Comparison of ENCODE assay signal across 3 worm cellular contexts in genomic region chrII:11236274-11236673, ce11.
A peak's percentile ranks its signal among the peaks of the same experiment; 100 is the strongest.
TF ChIP-seq lines count a peak whose summit lies in the region.

cchl-1 (minus strand) TSS chrII:11236387.

TF ChIP-seq in whole organism, L1 larva, 84 proteins besides CTCF, POLR2A, EP300 and RAD21 (continued from another document):
- TF ChIP-seq nhr-11 (tag; optimal IDR thresholded peaks at IDR 0.05; lab: Kevin White, UChicago) = no peak
- peak; percentile 15 to 27 for TF ChIP-seq efl-1 (optimal IDR thresholded peaks at IDR 0.05; lab: Kevin White, UChicago)
- peak; percentile 37 to 58 for TF ChIP-seq efl-1 (GFP tag; optimal IDR thresholded peaks at IDR 0.05 in 1 of 2; lab: Kevin White, UChicago)
- TF ChIP-seq lir-3 (tag; optimal IDR thresholded peaks at IDR 0.05; lab: Kevin White, UChicago; ENCODE audit: poor library complexity) = no peak
- peak; percentile 27 for TF ChIP-seq ama-1 (optimal IDR thresholded peaks at IDR 0.05; lab: Kevin White, UChicago)

TF ChIP-seq in whole organism, L2 larva, 48 proteins besides CTCF, POLR2A, EP300 and RAD21 (continued from another document):
- peak; percentile 48 for TF ChIP-seq ama-1 (optimal IDR thresholded peaks at IDR 0.05; lab: Kevin White, UChicago)

TF ChIP-seq in whole organism, L4 larva, 104 proteins besides CTCF, POLR2A, EP300 and RAD21 (continued from another document):
- peak in 1 of 2 experiments; percentile 35 for TF ChIP-seq lsy-2 (tag; optimal IDR thresholded peaks at IDR 0.05; lab: Kevin White, UChicago)
- no peak for TF ChIP-seq nhr-76 (tag; optimal IDR thresholded peaks at IDR 0.05; lab: Kevin White, UChicago)
- TF ChIP-seq T20F7.1 (GFP tag; optimal IDR thresholded peaks at IDR 0.05; lab: Kevin White, UChicago) = peak; percentile 92
- TF ChIP-seq F49E8.2 (tag; optimal IDR thresholded peaks at IDR 0.05; lab: Kevin White, UChicago; ENCODE audit: borderline replicate concordance) = peak; percentile 2
